Worm (Caenorhabditis elegans): ENCODE measurements around the gene trcs-2.

ce11 chrII:8679799-8680198, 42.5 kb upstream of the trcs-2 start:
- no peak for TF ChIP-seq nhr-12 (tag; optimal IDR thresholded peaks at IDR 0.05)
- TF ChIP-seq nhr-28 (tag; optimal IDR thresholded peaks at IDR 0.05) = no peak
- TF ChIP-seq nhr-237 (tag; optimal IDR thresholded peaks at IDR 0.05) = no peak
- no peak for TF ChIP-seq ces-1 (GFP tag; optimal IDR thresholded peaks at IDR 0.05)
- no peak for TF ChIP-seq elt-3 (tag; optimal IDR thresholded peaks at IDR 0.05)
- no peak for TF ChIP-seq ztf-11 (tag; optimal IDR thresholded peaks at IDR 0.05)
- no peak for TF ChIP-seq pha-4 (tag; optimal IDR thresholded peaks at IDR 0.05)
- no peak for TF ChIP-seq nhr-2 (tag; optimal IDR thresholded peaks at IDR 0.05)
- no peak for TF ChIP-seq lin-13 (tag; optimal IDR thresholded peaks at IDR 0.05)
- TF ChIP-seq unc-39 (tag; optimal IDR thresholded peaks at IDR 0.05) = no peak
- TF ChIP-seq unc-62 (GFP tag; optimal IDR thresholded peaks at IDR 0.05) = no peak
- no peak for TF ChIP-seq mab-5 (tag; optimal IDR thresholded peaks at IDR 0.05)
- TF ChIP-seq flh-1 (GFP tag; optimal IDR thresholded peaks at IDR 0.05) = no peak
- TF ChIP-seq snpc-4 (tag; optimal IDR thresholded peaks at IDR 0.05) = no peak
